Fruit fly (Drosophila melanogaster): ENCODE data around the gene Shaw.

Gene Shaw

dm6 chr2L:3712949-3713416 is 5.0 kb upstream of the Shaw start, which contains the start of the genes CG31955 and CG2818:
Gene CG31955 (minus strand): TSS chr2L:3713105.
Gene CG2818 (plus strand): TSS chr2L:3713360.
- TF ChIP-seq Snoo (tag; optimal IDR thresholded peaks at IDR 0.05) (no peak), CG32121 (GFP tag; IDR thresholded peaks at IDR 0.05) (no peak), Pif1B (GFP tag; optimal IDR thresholded peaks at IDR 0.05) (no peak), Pif1A (GFP tag; optimal IDR thresholded peaks at IDR 0.05) (no peak), CG13204 (GFP tag; optimal IDR thresholded peaks at IDR 0.05) (no peak), Ets98B (GFP tag; IDR thresholded peaks at IDR 0.05) (no peak), CG14655 (GFP tag; optimal IDR thresholded peaks at IDR 0.05) (no peak), CG15710 (tag; optimal IDR thresholded peaks at IDR 0.05) (no peak), CG8301 (tag; optimal IDR thresholded peaks at IDR 0.05) (no peak), CG9948 (tag; optimal IDR thresholded peaks at IDR 0.05) (no peak), CG17806 (tag; optimal IDR thresholded peaks at IDR 0.05) (no peak), CG8159 (tag; optimal IDR thresholded peaks at IDR 0.05) (no peak), fd96Ca (GFP tag; IDR thresholded peaks at IDR 0.05) (no peak), CG34367 (tag; optimal IDR thresholded peaks at IDR 0.05) (no peak), D1 (tag; optimal IDR thresholded peaks at IDR 0.05) (no peak), CG12605 (GFP tag; IDR thresholded peaks at IDR 0.05) (no peak)

- TF ChIP-seq D1 (tag; optimal IDR thresholded peaks at IDR 0.05) = no peak
- no peak for TF ChIP-seq CG17806 (tag; optimal IDR thresholded peaks at IDR 0.05)
- TF ChIP-seq Ets98B (GFP tag; IDR thresholded peaks at IDR 0.05) = no peak; the same call in 1 of the 2 replicates
- TF ChIP-seq CG32121 (GFP tag; IDR thresholded peaks at IDR 0.05) = no peak; the same call in 1 of the 2 replicates
- TF ChIP-seq Pif1A (GFP tag; optimal IDR thresholded peaks at IDR 0.05) = no peak
- no peak for TF ChIP-seq CG4496 (GFP tag; IDR thresholded peaks at IDR 0.05)
- no peak for TF ChIP-seq fd96Ca (GFP tag; IDR thresholded peaks at IDR 0.05)
- TF ChIP-seq CG8301 (tag; optimal IDR thresholded peaks at IDR 0.05) = no peak
Measured at dm6 chr2L:3713545-3714156, 4.3 kb upstream of the Shaw start.

dm6 chr2L:3719414-3719959 is 1.5 kb downstream of the Shaw start:
- TF ChIP-seq CG10348 (GFP tag; IDR thresholded peaks at IDR 0.05) = no peak
- no peak for TF ChIP-seq D1 (tag; optimal IDR thresholded peaks at IDR 0.05)
- TF ChIP-seq CG14655 (GFP tag; optimal IDR thresholded peaks at IDR 0.05) = no peak
- TF ChIP-seq CG17806 (tag; optimal IDR thresholded peaks at IDR 0.05) = no peak
- no peak for TF ChIP-seq Ets98B (GFP tag; IDR thresholded peaks at IDR 0.05)
- 0 out of 3 replicates have a peak, but pooled peaks have one; percentile 12 for TF ChIP-seq fd96Ca (GFP tag; IDR thresholded peaks at IDR 0.05)
- no peak for TF ChIP-seq Snoo (tag; optimal IDR thresholded peaks at IDR 0.05)
- TF ChIP-seq Pif1B (GFP tag; optimal IDR thresholded peaks at IDR 0.05) = peak; percentile 38
- no peak for TF ChIP-seq CG9948 (tag; optimal IDR thresholded peaks at IDR 0.05)
- no peak for TF ChIP-seq CG15710 (tag; optimal IDR thresholded peaks at IDR 0.05)
- peak; percentile 52 for TF ChIP-seq Pif1A (GFP tag; optimal IDR thresholded peaks at IDR 0.05)
- no peak for TF ChIP-seq CG13204 (GFP tag; optimal IDR thresholded peaks at IDR 0.05)
- peak; percentile 49 for TF ChIP-seq CG8159 (tag; optimal IDR thresholded peaks at IDR 0.05)
- no peak for TF ChIP-seq CG12605 (GFP tag; IDR thresholded peaks at IDR 0.05)
- TF ChIP-seq CG4496 (GFP tag; IDR thresholded peaks at IDR 0.05) = 0 out of 3 replicates have a peak, but pooled peaks have one; percentile 27
- TF ChIP-seq CG34367 (tag; optimal IDR thresholded peaks at IDR 0.05) = peak; percentile 29
- TF ChIP-seq rn (GFP tag; IDR thresholded peaks at IDR 0.05) = no peak
- no peak for TF ChIP-seq EcR (GFP tag; optimal IDR thresholded peaks at IDR 0.05)

- TF ChIP-seq EcR (GFP tag; optimal IDR thresholded peaks at IDR 0.05) = no peak
- no peak for TF ChIP-seq CG34367 (tag; optimal IDR thresholded peaks at IDR 0.05)
- TF ChIP-seq CG17806 (tag; optimal IDR thresholded peaks at IDR 0.05) = no peak
- TF ChIP-seq CG8301 (tag; optimal IDR thresholded peaks at IDR 0.05) = no peak
- no peak for TF ChIP-seq CG9948 (tag; optimal IDR thresholded peaks at IDR 0.05)
- no peak for TF ChIP-seq rn (GFP tag; IDR thresholded peaks at IDR 0.05)
- no peak for TF ChIP-seq fd96Ca (GFP tag; IDR thresholded peaks at IDR 0.05)
- TF ChIP-seq CG13204 (GFP tag; optimal IDR thresholded peaks at IDR 0.05) = no peak
- TF ChIP-seq Snoo (tag; optimal IDR thresholded peaks at IDR 0.05) = no peak
- no peak for TF ChIP-seq D1 (tag; optimal IDR thresholded peaks at IDR 0.05)
Measured at dm6 chr2L:3729635-3730034, 11.7 kb downstream of the Shaw start.

dm6 chr2L:3730182-3730975 is 12.4 kb downstream of the Shaw start, which contains the start of gene CG10019:
Gene CG10019 (plus strand): TSS chr2L:3730466.
- TF ChIP-seq rn (GFP tag; IDR thresholded peaks at IDR 0.05) (no peak), CG32121 (GFP tag; IDR thresholded peaks at IDR 0.05) (peak; percentile 48), Ets98B (GFP tag; IDR thresholded peaks at IDR 0.05) (peak; percentile 31; the same call in 1 of the 2 replicates), Snoo (tag; optimal IDR thresholded peaks at IDR 0.05) (no peak), CG17806 (tag; optimal IDR thresholded peaks at IDR 0.05) (no peak), gl (tag; optimal IDR thresholded peaks at IDR 0.05) (no peak), fd96Ca (GFP tag; IDR thresholded peaks at IDR 0.05) (no peak), CG4496 (GFP tag; IDR thresholded peaks at IDR 0.05) (peak; percentile 31; the same call in 1 of the 3 replicates), CG14655 (GFP tag; optimal IDR thresholded peaks at IDR 0.05) (peak; percentile 4), CG8159 (tag; optimal IDR thresholded peaks at IDR 0.05) (no peak)
